Fruit fly (Drosophila melanogaster): Measurements from ENCODE around the gene Jhbp2.
A peak's percentile ranks its signal among the peaks of the same experiment; 100 is the strongest.

Gene Jhbp2

dm6 chr3R:4910839-4911341 lies 50.3 kb downstream of the Jhbp2 start:
- TF ChIP-seq CG8478 (optimal IDR thresholded peaks at IDR 0.05): no peak
- TF ChIP-seq CTCF (optimal IDR thresholded peaks at IDR 0.05): no peak

dm6 chr3R:4910365-4910810 lies 50.8 kb downstream of the Jhbp2 start, which contains the start of gene Cdep:
Gene Cdep, plus strand, starts transcription at chr3R:4910552.
- TF ChIP-seq CTCF (optimal IDR thresholded peaks at IDR 0.05) (peak; percentile 3 to 10), CG8478 (optimal IDR thresholded peaks at IDR 0.05) (no peak)

Data from S2 (cell line).